Fruit fly (Drosophila melanogaster) whole organism, wandering third instar larva: ENCODE data around the gene CG4440.

Experiments
- CG32264 ChIP-seq: fragments of 200-800 bp; sonication (Bioruptor generic); optimal IDR thresholded peaks from 2 replicates; lab custom pipeline; 2016; ENCODE audit warnings: missing biosample characterization, missing genetic modification characterization
- CrebA ChIP-seq: fragments of 200-800 bp; sonication (Bioruptor generic); optimal IDR thresholded peaks from 2 replicates; lab custom pipeline; 2016; ENCODE audit warnings: missing biosample characterization, mild to moderate bottlenecking, missing genetic modification characterization, borderline replicate concordance
- Dfd ChIP-seq: fragments of >200 bp; optimal IDR thresholded peaks from 2 replicates; lab custom pipeline; 2017; ENCODE audit warnings: missing biosample characterization, missing genetic modification characterization
- Dif ChIP-seq: fragments of 200-275, 200-300 bp; sonication (Bioruptor generic); optimal IDR thresholded peaks from 2 replicates; lab custom pipeline; 2018; ENCODE audit warnings: missing biosample characterization, missing genetic modification characterization; ENCODE audit not compliant: partially characterized antibody
- GATAd ChIP-seq: sonication (Bioruptor generic); optimal IDR thresholded peaks from 2 replicates; lab custom pipeline; 2016; ENCODE audit warnings: missing biosample characterization, missing genetic modification characterization
- HLH106 ChIP-seq: fragments of 200-800 bp; optimal IDR thresholded peaks from 3 replicates; lab custom pipeline; 2019; ENCODE audit warnings: missing biosample characterization, mild to moderate bottlenecking, missing genetic modification characterization, moderate library complexity
- Hnf4 ChIP-seq: fragments of 200-800 bp; sonication (Bioruptor generic); optimal IDR thresholded peaks from 2 replicates; lab custom pipeline; 2016; ENCODE audit warnings: missing biosample characterization, mild to moderate bottlenecking, missing genetic modification characterization
- Hr78 ChIP-seq: fragments of >200 bp; optimal IDR thresholded peaks from 2 replicates; lab custom pipeline; 2017; ENCODE audit warnings: missing biosample characterization, missing genetic modification characterization
- Hr83 ChIP-seq: fragments of 200-300 bp; sonication (Bioruptor generic); optimal IDR thresholded peaks from 2 replicates; lab custom pipeline; 2016; ENCODE audit warnings: missing biosample characterization, mild to moderate bottlenecking, missing genetic modification characterization, moderate library complexity; ENCODE audit not compliant: poor library complexity, severe bottlenecking
- Jra ChIP-seq: sonication (Bioruptor generic); optimal IDR thresholded peaks from 2 replicates; lab custom pipeline; 2016; ENCODE audit warnings: missing biosample characterization, missing genetic modification characterization
- Mio ChIP-seq: sonication (Bioruptor generic); optimal IDR thresholded peaks from 2 replicates; lab custom pipeline; 2016; ENCODE audit warnings: missing biosample characterization, missing genetic modification characterization
- Myc ChIP-seq: fragments of >200 bp; optimal IDR thresholded peaks from 2 replicates; lab custom pipeline; 2017
- N ChIP-seq: fragments of >200 bp; optimal IDR thresholded peaks from 2 replicates; lab custom pipeline; 2018; ENCODE audit warnings: missing biosample characterization, missing external identifiers, missing genetic modification characterization
- OdsH ChIP-seq: fragments of 200-800 bp; sonication (Bioruptor generic); optimal IDR thresholded peaks from 2 replicates; lab custom pipeline; 2016; ENCODE audit warnings: missing biosample characterization, mild to moderate bottlenecking, missing genetic modification characterization
- Rel ChIP-seq, 2 experiments: fragments of 200-800 bp; sonication (Bioruptor generic) in 1 of 2; optimal IDR thresholded peaks; 2 replicates in 1 of 2; 3 replicates in 1 of 2; lab custom pipeline; 2016 to 2019; ENCODE audit warnings: mild to moderate bottlenecking in 2 of 2, missing biosample characterization in 2 of 2, missing genetic modification characterization in 2 of 2, moderate library complexity in 1 of 2
- Sp1 ChIP-seq: fragments of 200-800 bp; sonication (Bioruptor generic); optimal IDR thresholded peaks from 3 replicates; lab custom pipeline; 2019; ENCODE audit warnings: missing biosample characterization, mild to moderate bottlenecking, missing genetic modification characterization, moderate library complexity
- Vsx2 ChIP-seq: fragments of 200-300, 225-300 bp; sonication (Bioruptor generic); optimal IDR thresholded peaks from 2 replicates; lab custom pipeline; 2018; ENCODE audit warnings: missing biosample characterization, missing genetic modification characterization; ENCODE audit not compliant: partially characterized antibody
- br ChIP-seq: fragments of 200-800 bp; sonication (Bioruptor generic); optimal IDR thresholded peaks from 2 replicates; lab custom pipeline; 2016; ENCODE audit warnings: missing biosample characterization, missing genetic modification characterization
- brk ChIP-seq: fragments of 200-800 bp; sonication (Bioruptor generic); optimal IDR thresholded peaks from 2 replicates; lab custom pipeline; 2016; ENCODE audit warnings: missing biosample characterization, mild to moderate bottlenecking, missing genetic modification characterization
- dl ChIP-seq, 2 experiments: fragments of 175-275, 200-275 bp in 1 of 2; fragments of 200-275 bp in 1 of 2; sonication (Bioruptor generic); optimal IDR thresholded peaks; lab custom pipeline; 2018; ENCODE audit warnings: mild to moderate bottlenecking in 2 of 2, missing biosample characterization in 2 of 2, missing genetic modification characterization in 2 of 2, moderate library complexity in 2 of 2; ENCODE audit not compliant: partially characterized antibody in 2 of 2, insufficient read depth in 1 of 2
- dmrt93B ChIP-seq: fragments of 200-800 bp; sonication (Bioruptor generic); optimal IDR thresholded peaks from 2 replicates; lab custom pipeline; 2018; ENCODE audit warnings: missing biosample characterization, mild to moderate bottlenecking, missing genetic modification characterization
- dsf ChIP-seq: sonication (Bioruptor generic); optimal IDR thresholded peaks from 2 replicates; lab custom pipeline; 2016; ENCODE audit warnings: missing biosample characterization, missing genetic modification characterization, borderline replicate concordance
- ey ChIP-seq: fragments of 200-800 bp; sonication (Bioruptor generic); optimal IDR thresholded peaks from 2 replicates; lab custom pipeline; 2016; ENCODE audit warnings: missing biosample characterization, missing genetic modification characterization
- foxo ChIP-seq, 2 experiments: fragments of 200-800 bp; sonication (Bioruptor generic); optimal IDR thresholded peaks; 2 replicates in 1 of 2; 3 replicates in 1 of 2; lab custom pipeline; 2016 to 2017; ENCODE audit warnings: missing biosample characterization in 2 of 2, missing genetic modification characterization in 2 of 2
- fru ChIP-seq: fragments of 200-800 bp; sonication (Bioruptor generic); optimal IDR thresholded peaks from 3 replicates; lab custom pipeline; 2016; ENCODE audit warnings: missing biosample characterization, mild to moderate bottlenecking, missing genetic modification characterization
- h ChIP-seq: fragments of 200-800 bp; sonication (Bioruptor generic); optimal IDR thresholded peaks from 3 replicates; lab custom pipeline; 2016; ENCODE audit warnings: missing biosample characterization, mild to moderate bottlenecking, missing genetic modification characterization
- jim ChIP-seq: fragments of 175-275, 200-325 bp; sonication (Bioruptor generic); optimal IDR thresholded peaks from 2 replicates; lab custom pipeline; 2016; ENCODE audit warnings: missing biosample characterization, mild to moderate bottlenecking, missing genetic modification characterization
- lola ChIP-seq: fragments of >200 bp; optimal IDR thresholded peaks from 2 replicates; lab custom pipeline; 2017; ENCODE audit warnings: missing biosample characterization, missing genetic modification characterization
- pan ChIP-seq: fragments of >200 bp; optimal IDR thresholded peaks from 2 replicates; lab custom pipeline; 2017
- psq ChIP-seq: fragments of 200-800 bp; sonication (Bioruptor generic); optimal IDR thresholded peaks from 3 replicates; lab custom pipeline; 2017; ENCODE audit warnings: missing biosample characterization, mild to moderate bottlenecking, missing genetic modification characterization, moderate library complexity
- rgr ChIP-seq: fragments of 200-800 bp; sonication (Bioruptor generic); optimal IDR thresholded peaks from 3 replicates; lab custom pipeline; 2016; ENCODE audit warnings: missing biosample characterization, mild to moderate bottlenecking, missing genetic modification characterization
- sage ChIP-seq: fragments of 200-800 bp; sonication (Bioruptor generic); optimal IDR thresholded peaks from 2 replicates; lab custom pipeline; 2016; ENCODE audit warnings: missing biosample characterization, mild to moderate bottlenecking, missing genetic modification characterization
- sv ChIP-seq: fragments of 200-800 bp; sonication (Bioruptor generic); optimal IDR thresholded peaks from 3 replicates; lab custom pipeline; 2016; ENCODE audit warnings: missing biosample characterization, missing genetic modification characterization
- tai ChIP-seq: sonication (Bioruptor generic); optimal IDR thresholded peaks from 2 replicates; lab custom pipeline; 2016; ENCODE audit warnings: missing biosample characterization, missing genetic modification characterization
- usp ChIP-seq: fragments of >200 bp; optimal IDR thresholded peaks from 2 replicates; lab custom pipeline; 2017; ENCODE audit warnings: missing biosample characterization, missing genetic modification characterization
- woc ChIP-seq: sonication (Bioruptor generic); optimal IDR thresholded peaks from 2 replicates; lab custom pipeline; 2016; ENCODE audit warnings: missing biosample characterization, mild to moderate bottlenecking, missing genetic modification characterization

CG4440 gene

DNA sequence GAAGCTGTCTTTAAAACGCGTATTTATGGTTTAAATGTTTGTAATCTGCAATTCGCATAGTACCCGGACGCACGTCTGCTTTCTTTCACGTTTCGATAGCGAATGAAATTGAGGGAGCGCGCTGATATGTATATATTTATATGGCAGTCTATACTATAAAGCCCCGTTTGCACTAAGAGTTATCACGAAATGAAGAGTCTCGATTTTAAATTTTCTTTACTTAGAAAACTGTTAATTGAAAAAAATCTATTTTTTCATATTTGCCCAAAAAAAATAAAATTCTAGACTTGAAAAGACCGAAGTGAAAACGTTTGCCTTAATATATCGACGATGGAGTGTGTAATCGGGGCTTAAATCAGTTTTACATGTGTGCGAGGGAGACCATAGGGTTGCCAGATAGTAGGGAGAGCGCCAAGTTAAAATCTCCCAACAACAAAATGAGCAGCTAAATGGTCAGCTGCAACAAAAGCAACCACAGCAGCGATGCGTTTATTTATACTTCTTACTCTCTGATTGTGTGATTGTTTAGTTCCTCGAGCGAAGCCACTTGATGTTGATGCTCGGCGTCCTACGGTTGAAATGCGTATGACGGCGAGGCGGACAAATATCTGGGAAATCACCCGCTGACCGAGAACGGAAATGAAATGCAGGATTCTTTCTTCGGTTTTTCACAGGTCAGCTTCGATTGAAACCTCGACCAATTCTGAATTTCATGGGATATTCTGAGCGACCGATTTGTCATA, 4.0 kb upstream of the CG4440 start, which contains the start of gene cact (continued):
- no peak for TF ChIP-seq pan
- peak in 1 of 2 experiments; percentile 78 for TF ChIP-seq dl (GFP tag; optimal IDR thresholded peaks at IDR 0.05; lab: Kevin White, UChicago; ENCODE audit: insufficient read depth in 1 of 2, partially characterized antibody in 2 of 2)
- TF ChIP-seq sv (GFP tag; lab: Kevin White, UChicago), result peak; percentile 90
- TF ChIP-seq Hnf4, result peak; percentile 94
- peak; percentile 96 for TF ChIP-seq ey (GFP tag; lab: Kevin White, UChicago)
- no peak for TF ChIP-seq Hr78
- peak; percentile 96 for TF ChIP-seq rgr (GFP tag; lab: Kevin White, UChicago)
- peak; percentile 90 for TF ChIP-seq tai (GFP tag; lab: Kevin White, UChicago)
- peak; percentile 76 for TF ChIP-seq CG32264
- no peak for TF ChIP-seq usp
- TF ChIP-seq Dfd, result no peak
- peak; percentile 24 for TF ChIP-seq N (GFP tag; lab: Kevin White, UChicago)
- no peak for TF ChIP-seq Vsx2 (GFP tag; lab: Kevin White, UChicago)
- TF ChIP-seq, all 38 proteins: peak for 28

- no peak for TF ChIP-seq Sp1 (GFP tag; lab: Kevin White, UChicago)
- TF ChIP-seq Myc (lab: Kevin White, UChicago), result no peak
- no peak for TF ChIP-seq dl (GFP tag; optimal IDR thresholded peaks at IDR 0.05; lab: Kevin White, UChicago; ENCODE audit: insufficient read depth in 1 of 2, partially characterized antibody in 2 of 2)
- no peak for TF ChIP-seq OdsH (GFP tag; lab: Kevin White, UChicago)
- TF ChIP-seq dmrt93B (GFP tag; lab: Kevin White, UChicago), result no peak
- no peak for TF ChIP-seq rgr (GFP tag; lab: Kevin White, UChicago)
- TF ChIP-seq sage, result no peak
- TF ChIP-seq usp, result no peak
- no peak for TF ChIP-seq sv (GFP tag; lab: Kevin White, UChicago)
- TF ChIP-seq foxo (GFP tag; optimal IDR thresholded peaks at IDR 0.05; lab: Kevin White, UChicago), result no peak
- no peak for TF ChIP-seq fru (GFP tag; lab: Kevin White, UChicago)
- no peak for TF ChIP-seq brk (GFP tag; lab: Kevin White, UChicago)
- TF ChIP-seq CG32264, result no peak
- no peak for TF ChIP-seq br (GFP tag; lab: Kevin White, UChicago)
- TF ChIP-seq Mio (GFP tag; lab: Kevin White, UChicago), result no peak
- TF ChIP-seq jim (GFP tag; lab: Kevin White, UChicago), result no peak
- no peak for TF ChIP-seq woc (GFP tag; lab: Kevin White, UChicago)
- TF ChIP-seq lola, result no peak
- no peak for TF ChIP-seq Hr83 (GFP tag; lab: Kevin White, UChicago)
These were observed 2.8 kb upstream of the CG4440 start, which contains the start of gene CG4278 for dm6 chr2L:16326892-16327291. CG4278 (plus strand) TSS chr2L:16327069.

dm6 chr2L:16329102-16329520, 614 bp upstream of the CG4440 start, which contains the start of gene mRpL4:
mRpL4 (minus strand) TSS chr2L:16329132.
- TF ChIP-seq Sp1 (GFP tag; lab: Kevin White, UChicago), result no peak
- peak; percentile 63 for TF ChIP-seq Hr83 (GFP tag; lab: Kevin White, UChicago)
- TF ChIP-seq HLH106 (tag; lab: Kevin White, UChicago), result no peak
- no peak for TF ChIP-seq ey (GFP tag; lab: Kevin White, UChicago)
- no peak for TF ChIP-seq rgr (GFP tag; lab: Kevin White, UChicago)
- TF ChIP-seq dl (GFP tag; optimal IDR thresholded peaks at IDR 0.05; lab: Kevin White, UChicago; ENCODE audit: insufficient read depth in 1 of 2, partially characterized antibody in 2 of 2), result no peak
- TF ChIP-seq foxo (GFP tag; optimal IDR thresholded peaks at IDR 0.05; lab: Kevin White, UChicago), result peak in 1 of 2 experiments; percentile 71
- no peak for TF ChIP-seq Dif (GFP tag; lab: Kevin White, UChicago)
- no peak for TF ChIP-seq Vsx2 (GFP tag; lab: Kevin White, UChicago)
- TF ChIP-seq psq (GFP tag; lab: Kevin White, UChicago), result peak; percentile 43
- TF ChIP-seq GATAd (GFP tag; lab: Kevin White, UChicago), result no peak
- no peak for TF ChIP-seq Mio (GFP tag; lab: Kevin White, UChicago)
- TF ChIP-seq h (GFP tag; lab: Kevin White, UChicago), result no peak
- no peak for TF ChIP-seq CG32264
- TF ChIP-seq CrebA, result no peak
- TF ChIP-seq woc (GFP tag; lab: Kevin White, UChicago), result peak; percentile 72
- no peak for TF ChIP-seq fru (GFP tag; lab: Kevin White, UChicago)
- TF ChIP-seq Hnf4, result peak; percentile 81
- TF ChIP-seq Jra (GFP tag; lab: Kevin White, UChicago), result peak; percentile 57
- TF ChIP-seq dsf (GFP tag; lab: Kevin White, UChicago), result no peak
- no peak for TF ChIP-seq Dfd
- TF ChIP-seq Rel (GFP tag; optimal IDR thresholded peaks at IDR 0.05; lab: Kevin White, UChicago), result no peak
- no peak for TF ChIP-seq Rel (tag; optimal IDR thresholded peaks at IDR 0.05; lab: Kevin White, UChicago)
- TF ChIP-seq N (GFP tag; lab: Kevin White, UChicago), result no peak
- peak; percentile 85 for TF ChIP-seq tai (GFP tag; lab: Kevin White, UChicago)
- TF ChIP-seq sv (GFP tag; lab: Kevin White, UChicago), result peak; percentile 64
- TF ChIP-seq sage, result no peak
- peak; percentile 14 for TF ChIP-seq OdsH (GFP tag; lab: Kevin White, UChicago)
